Worm (Caenorhabditis elegans) whole organism, L3 larva: ENCODE data around the gene C06E2.1.

ENCODE experiments used
- R02D3.7 ChIP-seq: fragments of 150-350 bp; optimal IDR thresholded peaks from 2 replicates; lab custom pipeline; 2014; ENCODE audit warnings: missing biosample characterization, missing genetic modification characterization
- ama-1 ChIP-seq: fragments of 150-350 bp; optimal IDR thresholded peaks from 2 replicates; lab custom pipeline; 2018
- ceh-16 ChIP-seq: sonication (generic microtip); optimal IDR thresholded peaks from 2 replicates; lab custom pipeline; 2017; ENCODE audit warnings: missing biosample characterization, missing genetic modification characterization
- ceh-82 ChIP-seq: fragments of 150-350 bp; optimal IDR thresholded peaks from 2 replicates; lab custom pipeline; 2014; ENCODE audit warnings: missing biosample characterization, missing genetic modification characterization
- ceh-9 ChIP-seq: sonication (generic microtip); optimal IDR thresholded peaks from 2 replicates; lab custom pipeline; 2018; ENCODE audit warnings: missing biosample characterization, missing genetic modification characterization
- egl-27 ChIP-seq: sonication (generic microtip); optimal IDR thresholded peaks from 4 replicates; lab custom pipeline; 2017; ENCODE audit warnings: missing biosample characterization, missing genetic modification reagents, missing genetic modification characterization
- elt-1 ChIP-seq: fragments of 150-350 bp; optimal IDR thresholded peaks from 2 replicates; lab custom pipeline; 2014; ENCODE audit warnings: missing biosample characterization, missing genetic modification characterization
- elt-2 ChIP-seq: sonication (generic microtip); optimal IDR thresholded peaks from 2 replicates; lab custom pipeline; 2016; ENCODE audit warnings: missing genetic modification reagents, mild to moderate bottlenecking, missing genetic modification characterization, missing compliant biosample characterization
- elt-3 ChIP-seq, 3 experiments: fragments of 150-350 bp in 1 of 3; sonication (generic microtip) in 2 of 3; optimal IDR thresholded peaks; 2 replicates in 2 of 3; 4 replicates in 1 of 3; lab custom pipeline; 2014 to 2017; ENCODE audit warnings: missing biosample characterization in 3 of 3, missing genetic modification characterization in 3 of 3
- fkh-2 ChIP-seq: fragments of 150-350 bp; optimal IDR thresholded peaks from 2 replicates; lab custom pipeline; 2014; ENCODE audit warnings: missing biosample characterization, missing genetic modification reagents, missing genetic modification characterization
- fos-1 ChIP-seq: fragments of 150-350 bp; optimal IDR thresholded peaks from 2 replicates; lab custom pipeline; 2014; ENCODE audit warnings: missing biosample characterization, missing genetic modification characterization
- hmg-11 ChIP-seq: sonication (generic microtip); optimal IDR thresholded peaks from 2 replicates; lab custom pipeline; 2016; ENCODE audit warnings: missing genetic modification characterization, missing compliant biosample characterization
- jun-1 ChIP-seq: fragments of 150-350 bp; optimal IDR thresholded peaks from 2 replicates; lab custom pipeline; 2014; ENCODE audit warnings: missing biosample characterization, missing genetic modification reagents, missing genetic modification characterization
- lin-15B ChIP-seq: fragments of 150-350 bp; optimal IDR thresholded peaks from 2 replicates; lab custom pipeline; 2014; ENCODE audit warnings: missing biosample characterization, missing genetic modification characterization
- lin-39 ChIP-seq: fragments of 150-350 bp; optimal IDR thresholded peaks from 2 replicates; lab custom pipeline; 2018; ENCODE audit warnings: missing biosample characterization, missing genetic modification reagents, missing genetic modification characterization
- lsy-12 ChIP-seq: sonication (generic microtip); optimal IDR thresholded peaks from 2 replicates; lab custom pipeline; 2016; ENCODE audit warnings: mild to moderate bottlenecking, missing genetic modification characterization, missing compliant biosample characterization
- nfya-1 ChIP-seq: sonication (generic microtip); optimal IDR thresholded peaks from 2 replicates; lab custom pipeline; 2017; ENCODE audit warnings: missing genetic modification characterization, mild to moderate bottlenecking, missing compliant biosample characterization, antibody characterized with exemption, moderate library complexity; ENCODE audit not compliant: insufficient read depth
- nhr-12 ChIP-seq: fragments of 150-350 bp; optimal IDR thresholded peaks from 2 replicates; lab custom pipeline; 2014; ENCODE audit warnings: missing biosample characterization, missing genetic modification characterization
- nhr-23 ChIP-seq: fragments of 150-350 bp; optimal IDR thresholded peaks from 2 replicates; lab custom pipeline; 2014; ENCODE audit warnings: missing biosample characterization, missing genetic modification reagents, missing genetic modification characterization
- nhr-237 ChIP-seq: fragments of 150-350 bp; optimal IDR thresholded peaks from 2 replicates; lab custom pipeline; 2014; ENCODE audit warnings: missing biosample characterization, missing genetic modification characterization
- nhr-25 ChIP-seq: sonication (generic microtip); optimal IDR thresholded peaks from 2 replicates; lab custom pipeline; 2017; ENCODE audit warnings: missing biosample characterization, missing genetic modification characterization
- nhr-43 ChIP-seq: sonication (generic microtip); optimal IDR thresholded peaks from 2 replicates; lab custom pipeline; 2016; ENCODE audit warnings: mild to moderate bottlenecking, missing genetic modification characterization, missing compliant biosample characterization; ENCODE audit not compliant: poor library complexity, severe bottlenecking
- nhr-67 ChIP-seq: fragments of 150-350 bp; optimal IDR thresholded peaks from 2 replicates; lab custom pipeline; 2014; ENCODE audit warnings: missing biosample characterization, missing genetic modification characterization
- pha-4 ChIP-seq: fragments of 150-350 bp; optimal IDR thresholded peaks from 2 replicates; lab custom pipeline; 2014; ENCODE audit warnings: missing biosample characterization, missing genetic modification reagents, missing genetic modification characterization
- pqm-1 ChIP-seq: fragments of 150-350 bp; optimal IDR thresholded peaks from 2 replicates; lab custom pipeline; 2017; ENCODE audit warnings: missing biosample characterization, missing genetic modification characterization, inconsistent platforms
- skn-1 ChIP-seq: fragments of 150-350 bp; optimal IDR thresholded peaks from 2 replicates; lab custom pipeline; 2014; ENCODE audit warnings: missing biosample characterization, missing genetic modification characterization
- snpc-4 ChIP-seq: fragments of 150-350 bp; optimal IDR thresholded peaks from 2 replicates; lab custom pipeline; 2014; ENCODE audit warnings: missing biosample characterization, missing genetic modification characterization
- unc-39 ChIP-seq: sonication (generic microtip); optimal IDR thresholded peaks from 4 replicates; lab custom pipeline; 2017; ENCODE audit warnings: missing biosample characterization, missing genetic modification characterization
- unc-62 ChIP-seq: fragments of 150-350 bp; sonication (generic microtip); optimal IDR thresholded peaks from 4 replicates; lab custom pipeline; 2014; ENCODE audit warnings: missing biosample characterization, missing genetic modification reagents, missing genetic modification characterization
- zag-1 ChIP-seq: fragments of 150-350 bp; optimal IDR thresholded peaks from 2 replicates; lab custom pipeline; 2014; ENCODE audit warnings: missing biosample characterization, missing genetic modification characterization
- ztf-11 ChIP-seq: fragments of 150-350 bp; optimal IDR thresholded peaks from 2 replicates; lab custom pipeline; 2014; ENCODE audit warnings: missing biosample characterization, missing genetic modification characterization
- ztf-4 ChIP-seq: fragments of 150-350 bp; optimal IDR thresholded peaks from 2 replicates; lab custom pipeline; 2014; ENCODE audit warnings: missing biosample characterization, missing genetic modification characterization

Gene C06E2.1

DNA sequence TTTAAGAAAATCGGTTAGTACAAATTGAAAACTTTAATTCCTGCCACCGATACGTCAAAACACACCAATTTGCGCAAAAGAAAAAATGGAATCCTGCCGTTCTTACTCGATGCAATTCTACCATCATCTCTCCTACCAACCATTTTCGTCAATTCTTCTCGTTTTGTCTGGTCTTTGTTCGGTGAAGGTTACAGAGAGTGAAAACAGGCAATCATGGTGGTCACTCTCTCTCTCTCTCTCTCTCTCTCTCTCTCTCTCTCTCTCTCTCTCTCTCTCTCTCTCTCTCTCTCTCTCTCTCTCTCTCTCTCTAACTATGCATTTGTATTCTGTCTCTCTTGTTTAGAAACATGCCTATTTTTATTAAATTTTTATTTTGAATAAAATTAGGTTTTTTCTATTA is 7.5 kb upstream of the C06E2.1 start:
- TF ChIP-seq nhr-25 (tag; lab: Kevin White, UChicago) (peak; percentile 42), skn-1 (tag; lab: Kevin White, UChicago) (no peak), zag-1 (no peak), snpc-4 (tag; lab: Kevin White, UChicago) (no peak)
- TF ChIP-seq, all 47 proteins: peak for 1

DNA sequence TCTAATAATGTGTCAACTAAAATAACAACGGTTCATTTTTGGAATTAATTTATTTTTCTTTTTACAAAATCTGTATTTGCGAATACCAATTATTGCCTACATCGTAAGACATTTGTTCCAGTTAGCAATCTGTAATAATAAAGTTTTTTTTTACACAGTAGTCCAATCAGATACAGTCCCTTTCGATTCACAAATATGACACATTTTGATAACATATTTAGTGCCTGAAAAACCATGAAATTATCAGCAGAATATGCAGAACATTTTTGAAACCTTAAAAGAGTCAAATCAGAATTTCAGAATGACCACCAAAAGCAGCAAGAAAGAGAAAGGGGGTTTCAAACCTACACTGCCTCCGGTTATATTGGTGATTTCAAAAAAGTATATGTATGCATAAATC is 4.7 kb upstream of the C06E2.1 start, which contains the start of gene C06E2.2:
Gene C06E2.2, plus strand, starts transcription at position 301 of the 400 bp plus-strand sequence.
- TF ChIP-seq R02D3.7 (no peak), elt-2 (no peak), lin-15B (tag; lab: Kevin White, UChicago) (no peak), nhr-23 (tag; lab: Kevin White, UChicago) (no peak), ama-1 (lab: Kevin White, UChicago) (no peak), ztf-11 (tag; lab: Kevin White, UChicago) (no peak), nfya-1 (tag; lab: Kevin White, UChicago) (no peak), ceh-9 (tag; lab: Kevin White, UChicago) (no peak), unc-39 (tag; lab: Kevin White, UChicago) (no peak), ceh-16 (no peak), hmg-11 (tag; lab: Kevin White, UChicago) (no peak), egl-27 (tag; lab: Kevin White, UChicago) (no peak), nhr-43 (tag; lab: Kevin White, UChicago) (no peak)

DNA sequence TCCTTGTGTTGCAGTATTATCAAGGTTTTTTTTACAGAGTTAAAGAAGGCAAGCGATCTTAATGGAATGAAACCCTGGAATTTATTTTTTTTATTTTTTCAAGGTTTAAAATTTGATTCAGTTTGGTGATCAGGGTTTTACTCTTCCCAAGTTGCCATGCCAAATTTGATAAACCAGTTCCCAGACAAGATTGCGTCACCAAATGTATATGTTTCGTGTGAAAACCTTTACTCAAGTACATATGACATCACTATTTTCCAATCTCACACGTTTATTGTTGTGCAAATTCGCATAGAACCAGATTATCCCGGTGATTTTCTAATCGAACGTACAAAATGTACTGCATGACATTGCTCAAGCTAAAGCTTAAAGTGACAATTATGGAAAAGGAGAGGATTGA is 4.1 kb upstream of the C06E2.1 start:
- no peak for TF ChIP-seq jun-1

DNA sequence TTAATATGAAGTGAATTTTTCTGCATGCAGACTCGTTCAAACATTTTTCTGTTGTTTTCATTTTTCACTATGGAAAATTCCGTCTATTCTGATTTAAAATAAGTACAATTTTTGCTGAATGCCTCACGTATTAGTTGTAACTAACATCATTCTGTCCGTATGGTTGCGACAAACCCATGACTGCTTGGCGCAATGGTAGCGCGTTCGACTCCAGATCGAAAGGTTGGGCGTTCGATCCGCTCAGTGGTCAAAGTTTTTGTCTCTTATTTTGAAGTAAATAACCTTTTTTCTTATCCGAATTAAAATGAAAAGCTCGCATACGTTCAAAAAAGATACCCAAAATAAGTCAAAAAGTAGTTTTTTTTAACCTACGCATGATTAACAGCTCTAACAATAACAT is 2.5 kb upstream of the C06E2.1 start:
- TF ChIP-seq ceh-82 (tag; lab: Kevin White, UChicago) (no peak), jun-1 (no peak), pqm-1 (no peak), lin-15B (tag; lab: Kevin White, UChicago) (no peak), lsy-12 (tag; lab: Kevin White, UChicago) (no peak), nhr-67 (no peak), nhr-237 (tag; lab: Kevin White, UChicago) (no peak), ztf-4 (tag; lab: Kevin White, UChicago) (no peak), pha-4 (tag; lab: Kevin White, UChicago) (no peak), zag-1 (no peak), nhr-23 (tag; lab: Kevin White, UChicago) (no peak), fos-1 (tag; lab: Kevin White, UChicago) (no peak), elt-3 (tag; optimal IDR thresholded peaks at IDR 0.05; lab: Kevin White, UChicago) (no peak), elt-2 (no peak), nfya-1 (tag; lab: Kevin White, UChicago) (no peak), nhr-12 (tag; lab: Kevin White, UChicago) (no peak), fkh-2 (tag; lab: Kevin White, UChicago) (no peak), unc-62 (GFP tag; lab: Kevin White, UChicago) (no peak), ztf-11 (tag; lab: Kevin White, UChicago) (no peak)
- TF ChIP-seq, all 47 proteins: peak for 0

DNA sequence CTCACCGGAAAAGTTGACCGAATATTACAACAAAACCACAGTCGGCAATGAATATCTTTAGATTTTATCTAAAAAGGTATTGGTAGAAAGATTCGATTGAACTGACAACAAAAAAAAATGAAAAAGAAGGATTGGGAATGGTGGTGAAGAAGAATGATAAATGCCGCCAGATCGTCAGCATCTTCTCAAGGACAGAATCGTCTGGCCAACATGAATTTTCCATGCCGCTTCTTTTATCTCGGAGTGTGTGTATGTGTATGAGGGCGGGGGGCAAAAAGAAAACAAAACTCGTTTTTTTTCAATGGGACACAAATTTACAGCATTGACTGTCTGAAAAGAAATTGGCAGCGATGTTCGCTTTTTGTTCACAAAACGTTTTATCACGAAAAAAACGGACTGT is 1.2 kb upstream of the C06E2.1 start:
- TF ChIP-seq fos-1 (tag; lab: Kevin White, UChicago) (no peak), elt-1 (peak; percentile 72), nhr-25 (tag; lab: Kevin White, UChicago) (peak; percentile 50), lin-39 (tag; lab: Kevin White, UChicago) (no peak)
- TF ChIP-seq, all 47 proteins: peak for 2

ce11 chrX:8869112-8869675 is 5.5 kb downstream of the C06E2.1 start, which contains the start of the genes ubc-22 and ubc-21:
Gene ubc-22, minus strand, starts transcription at chrX:8869162.
Gene ubc-21, plus strand, starts transcription at chrX:8869625.
- TF ChIP-seq lin-15B (tag; lab: Kevin White, UChicago), result peak; percentile 32
- no peak for TF ChIP-seq skn-1 (tag; lab: Kevin White, UChicago)
- peak; percentile 31 for TF ChIP-seq lin-39 (tag; lab: Kevin White, UChicago)
- TF ChIP-seq nfya-1 (tag; lab: Kevin White, UChicago), result peak; percentile 58
